Worm (Caenorhabditis elegans) whole organism, L4 larva: Measurements from ENCODE around the gene R148.8.

ENCODE experiments used
- D1046.2 ChIP-seq: fragments of 200-800 bp; sonication (Bioruptor generic); IDR thresholded peaks from 2 replicates; pipeline ENCODE4 v1.3.6; 2022; ENCODE audit warnings: missing genetic modification characterization, missing compliant biosample characterization
- F10B5.3 ChIP-seq: sonication (generic microtip); optimal IDR thresholded peaks from 2 replicates; lab custom pipeline; 2016; ENCODE audit warnings: mild to moderate bottlenecking, missing genetic modification characterization, missing compliant biosample characterization
- F26F4.8 ChIP-seq: fragments of 200-800 bp; sonication (Bioruptor generic); conservative IDR thresholded peaks from 2 replicates; pipeline ENCODE4 v1.3.6; 2022; ENCODE audit warnings: missing genetic modification characterization, missing compliant biosample characterization
- F49E8.2 ChIP-seq: sonication (generic microtip); optimal IDR thresholded peaks from 2 replicates; lab custom pipeline; 2016; ENCODE audit warnings: missing compliant biosample characterization, mild to moderate bottlenecking, missing genetic modification characterization, borderline replicate concordance
- R02D3.7 ChIP-seq: fragments of 150-350 bp; sonication (generic microtip); optimal IDR thresholded peaks from 3 replicates; lab custom pipeline; 2014; ENCODE audit warnings: missing biosample characterization, missing genetic modification characterization
- Y48G9A.11 ChIP-seq: fragments of 200-800 bp; sonication (Bioruptor generic); IDR thresholded peaks from 2 replicates; pipeline ENCODE4 v1.3.6; 2022; ENCODE audit warnings: missing genetic modification reagents, missing genetic modification characterization, missing compliant biosample characterization
- Y75B8A.6 ChIP-seq: fragments of 200-800 bp; sonication (Bioruptor generic); IDR thresholded peaks from 2 replicates; pipeline ENCODE4 v1.3.6; 2022; ENCODE audit warnings: missing genetic modification reagents, missing genetic modification characterization, missing compliant biosample characterization
- arid-1 ChIP-seq: fragments of 200-800 bp; sonication (Bioruptor generic); conservative IDR thresholded peaks from 2 replicates; pipeline ENCODE4 v1.3.6; 2022; ENCODE audit warnings: missing genetic modification reagents, missing genetic modification characterization, missing compliant biosample characterization
- ceh-28 ChIP-seq: fragments of 150-350 bp; optimal IDR thresholded peaks from 2 replicates; lab custom pipeline; 2014; ENCODE audit warnings: missing biosample characterization, missing genetic modification reagents, missing genetic modification characterization
- ceh-62 ChIP-seq: sonication (generic microtip); optimal IDR thresholded peaks from 2 replicates; lab custom pipeline; 2017; ENCODE audit warnings: missing biosample characterization, missing genetic modification characterization
- ceh-82 ChIP-seq: sonication (generic microtip); optimal IDR thresholded peaks from 2 replicates; lab custom pipeline; 2017; ENCODE audit warnings: missing biosample characterization, missing genetic modification characterization
- daf-12 ChIP-seq: fragments of 150-350 bp; optimal IDR thresholded peaks from 2 replicates; lab custom pipeline; 2014; ENCODE audit warnings: missing biosample characterization, missing genetic modification reagents, missing genetic modification characterization
- daf-8 ChIP-seq: fragments of 200-800 bp; sonication (Bioruptor generic); IDR thresholded peaks from 2 replicates; pipeline ENCODE4 v1.3.6; 2022; ENCODE audit warnings: missing genetic modification characterization, missing compliant biosample characterization
- duxl-1 ChIP-seq: sonication (generic microtip); optimal IDR thresholded peaks from 2 replicates; lab custom pipeline; 2016; ENCODE audit warnings: mild to moderate bottlenecking, missing genetic modification characterization, moderate library complexity, missing compliant biosample characterization; ENCODE audit not compliant: poor library complexity
- egl-27 ChIP-seq: sonication (generic microtip); optimal IDR thresholded peaks from 3 replicates; lab custom pipeline; 2017; ENCODE audit warnings: missing biosample characterization, missing genetic modification reagents, missing genetic modification characterization
- fos-1 ChIP-seq: fragments of 150-350 bp; optimal IDR thresholded peaks from 2 replicates; lab custom pipeline; 2014; ENCODE audit warnings: missing biosample characterization, missing genetic modification characterization
- gei-8 ChIP-seq: fragments of 200-800 bp; sonication (Bioruptor generic); optimal IDR thresholded peaks from 2 replicates; lab custom pipeline; 2018; ENCODE audit warnings: mild to moderate bottlenecking, missing genetic modification characterization, missing compliant biosample characterization
- jun-1 ChIP-seq: fragments of 150-350 bp; optimal IDR thresholded peaks from 2 replicates; lab custom pipeline; 2014; ENCODE audit warnings: missing biosample characterization, missing genetic modification reagents, missing genetic modification characterization
- lin-1 ChIP-seq: fragments of 200-800 bp; sonication (Bioruptor generic); IDR thresholded peaks from 2 replicates; pipeline ENCODE4 v1.3.6; 2022; ENCODE audit warnings: missing genetic modification reagents, missing genetic modification characterization, missing compliant biosample characterization
- lin-13 ChIP-seq: fragments of 150-350 bp; optimal IDR thresholded peaks from 2 replicates; lab custom pipeline; 2014; ENCODE audit warnings: missing biosample characterization, missing genetic modification reagents, missing genetic modification characterization
- lin-29 ChIP-seq: fragments of 200-800 bp; sonication (Bioruptor generic); IDR thresholded peaks from 2 replicates; pipeline ENCODE4 v1.3.6; 2022; ENCODE audit warnings: missing genetic modification reagents, missing genetic modification characterization, missing compliant biosample characterization
- lin-38 ChIP-seq: fragments of 200-800 bp; sonication (Bioruptor generic); IDR thresholded peaks from 2 replicates; pipeline ENCODE4 v1.3.6; 2022; ENCODE audit warnings: missing genetic modification reagents, missing genetic modification characterization, missing compliant biosample characterization
- lir-3 ChIP-seq: sonication (generic microtip); optimal IDR thresholded peaks from 2 replicates; lab custom pipeline; 2016; ENCODE audit warnings: mild to moderate bottlenecking, missing genetic modification characterization, missing compliant biosample characterization
- lsy-2 ChIP-seq, 2 experiments: fragments of 150-350 bp in 1 of 2; sonication (generic microtip) in 1 of 2; optimal IDR thresholded peaks; 2 replicates each; lab custom pipeline; 2014 to 2017; ENCODE audit warnings: missing biosample characterization in 2 of 2, missing genetic modification characterization in 2 of 2
- madf-5 ChIP-seq, 2 experiments: fragments of 200-800 bp; sonication (Bioruptor generic); IDR thresholded peaks; 2 replicates each; pipeline ENCODE4 v1.3.6; 2022; ENCODE audit warnings: missing compliant biosample characterization in 2 of 2, missing genetic modification characterization in 2 of 2
- mdl-1 ChIP-seq, 2 experiments: fragments of 150-350 bp in 1 of 2; sonication (generic microtip) in 1 of 2; optimal IDR thresholded peaks; 2 replicates each; lab custom pipeline; 2014 to 2017; ENCODE audit warnings: missing biosample characterization in 2 of 2, missing genetic modification characterization in 2 of 2
- mdt-29 ChIP-seq: fragments of 200-800 bp; sonication (Bioruptor generic); IDR thresholded peaks from 2 replicates; pipeline ENCODE4 v1.3.6; 2022; ENCODE audit warnings: missing genetic modification reagents, missing genetic modification characterization, missing compliant biosample characterization
- mep-1 ChIP-seq: fragments of 150-350 bp; sonication (generic microtip); optimal IDR thresholded peaks from 3 replicates; lab custom pipeline; 2014; ENCODE audit warnings: missing biosample characterization, missing genetic modification characterization
- mxl-3 ChIP-seq: fragments of 200-800 bp; sonication (Bioruptor generic); optimal IDR thresholded peaks from 2 replicates; lab custom pipeline; 2018; ENCODE audit warnings: mild to moderate bottlenecking, missing genetic modification characterization, missing compliant biosample characterization
- nhr-102 ChIP-seq: sonication (generic microtip); optimal IDR thresholded peaks from 2 replicates; lab custom pipeline; 2016; ENCODE audit warnings: mild to moderate bottlenecking, missing genetic modification characterization, moderate library complexity, missing compliant biosample characterization
- nhr-11 ChIP-seq: fragments of 150-350 bp; optimal IDR thresholded peaks from 2 replicates; lab custom pipeline; 2014; ENCODE audit warnings: missing biosample characterization, missing genetic modification characterization
- nhr-111 ChIP-seq: fragments of 200-800 bp; sonication (Bioruptor generic); optimal IDR thresholded peaks from 2 replicates; lab custom pipeline; 2018; ENCODE audit warnings: mild to moderate bottlenecking, missing genetic modification characterization, missing compliant biosample characterization
- nhr-25 ChIP-seq: sonication (generic microtip); optimal IDR thresholded peaks from 2 replicates; lab custom pipeline; 2017; ENCODE audit warnings: missing genetic modification characterization, mild to moderate bottlenecking, missing compliant biosample characterization, antibody characterized with exemption, moderate library complexity, borderline replicate concordance; ENCODE audit not compliant: insufficient read depth
- nhr-41 ChIP-seq: fragments of 200-800 bp; sonication (Bioruptor generic); IDR thresholded peaks from 2 replicates; pipeline ENCODE4 v1.3.6; 2022; ENCODE audit warnings: missing genetic modification reagents, missing genetic modification characterization, missing compliant biosample characterization
- nhr-48 ChIP-seq: sonication (generic microtip); optimal IDR thresholded peaks from 2 replicates; lab custom pipeline; 2016; ENCODE audit warnings: mild to moderate bottlenecking, missing genetic modification characterization, missing compliant biosample characterization
- nhr-6 ChIP-seq: fragments of 150-350 bp; optimal IDR thresholded peaks from 2 replicates; lab custom pipeline; 2014; ENCODE audit warnings: missing biosample characterization, missing genetic modification characterization
- nhr-77 ChIP-seq: fragments of 150-350 bp; optimal IDR thresholded peaks from 2 replicates; lab custom pipeline; 2014; ENCODE audit warnings: missing biosample characterization, missing genetic modification characterization
- set-16 ChIP-seq: fragments of 200-800 bp; sonication (Bioruptor generic); IDR thresholded peaks from 2 replicates; pipeline ENCODE4 v1.3.6; 2022; ENCODE audit warnings: missing genetic modification reagents, missing genetic modification characterization, missing compliant biosample characterization
- skn-1 ChIP-seq: fragments of 150-350 bp; optimal IDR thresholded peaks from 2 replicates; lab custom pipeline; 2014; ENCODE audit warnings: missing biosample characterization, missing genetic modification characterization
- snpc-1.2 ChIP-seq: fragments of 200-800 bp; sonication (Bioruptor generic); IDR thresholded peaks from 2 replicates; pipeline ENCODE4 v1.3.6; 2022; ENCODE audit warnings: missing genetic modification reagents, missing genetic modification characterization, missing compliant biosample characterization
- unc-130 ChIP-seq: sonication (generic microtip); optimal IDR thresholded peaks from 2 replicates; lab custom pipeline; 2016; ENCODE audit warnings: missing genetic modification reagents, missing genetic modification characterization, missing compliant biosample characterization
- unc-39 ChIP-seq: sonication (generic microtip); optimal IDR thresholded peaks from 2 replicates; lab custom pipeline; 2017; ENCODE audit warnings: missing biosample characterization, missing genetic modification characterization
- vab-7 ChIP-seq: fragments of 200-800 bp; sonication (Bioruptor generic); IDR thresholded peaks from 2 replicates; pipeline ENCODE4 v1.3.6; 2022; ENCODE audit warnings: missing genetic modification reagents, missing genetic modification characterization, missing compliant biosample characterization
- zag-1 ChIP-seq: fragments of 150-350 bp; optimal IDR thresholded peaks from 2 replicates; lab custom pipeline; 2014; ENCODE audit warnings: missing biosample characterization, missing genetic modification characterization
- zfp-2 ChIP-seq: sonication (generic microtip); optimal IDR thresholded peaks from 2 replicates; lab custom pipeline; 2016; ENCODE audit warnings: mild to moderate bottlenecking, missing genetic modification characterization, missing compliant biosample characterization
- ztf-7 ChIP-seq: fragments of 150-350 bp; optimal IDR thresholded peaks from 2 replicates; lab custom pipeline; 2014; ENCODE audit warnings: missing biosample characterization, missing genetic modification characterization

R148.8 gene

ce11 chrIII:3169279-3169678 lies 22.0 kb upstream of the R148.8 start:
- no peak for TF ChIP-seq lin-38 (GFP tag; lab: Robert Waterston, UW)
- TF ChIP-seq daf-8 (GFP tag; lab: Robert Waterston, UW) = no peak
- TF ChIP-seq F10B5.3 (tag; lab: Kevin White, UChicago) = no peak
- no peak for TF ChIP-seq mdt-29 (GFP tag; lab: Robert Waterston, UW)
- TF ChIP-seq set-16 (GFP tag; lab: Robert Waterston, UW) = peak; percentile 79
- TF ChIP-seq nhr-41 (GFP tag; lab: Robert Waterston, UW) = no peak
- no peak for TF ChIP-seq vab-7 (GFP tag; lab: Robert Waterston, UW)
- no peak for TF ChIP-seq lsy-2 (tag; optimal IDR thresholded peaks at IDR 0.05; lab: Kevin White, UChicago)
- no peak for TF ChIP-seq skn-1

- TF ChIP-seq unc-130 (no peak), unc-39 (tag; lab: Kevin White, UChicago) (no peak), ceh-28 (tag; lab: Kevin White, UChicago) (peak; percentile 98), mxl-3 (GFP tag; lab: Kevin White, UChicago) (no peak)
These were observed 20.8 kb upstream of the R148.8 start for ce11 chrIII:3170538-3170937.

ce11 chrIII:3171382-3171781 lies 19.9 kb upstream of the R148.8 start, which contains the start of gene R148.4:
TSS of gene R148.4 (plus strand) at chrIII:3171592.
- TF ChIP-seq ceh-62 = no peak
- TF ChIP-seq mdl-1 (tag; optimal IDR thresholded peaks at IDR 0.05; lab: Kevin White, UChicago) = no peak
- no peak for TF ChIP-seq nhr-6 (tag; lab: Kevin White, UChicago)
- no peak for TF ChIP-seq skn-1
- no peak for TF ChIP-seq ztf-7
- TF ChIP-seq F49E8.2 = peak; percentile 64
- no peak for TF ChIP-seq fos-1 (tag; lab: Kevin White, UChicago)
- TF ChIP-seq Y48G9A.11 = 0 out of 2 replicates have a peak, but pooled peaks have one; percentile 43
- TF ChIP-seq F26F4.8 (GFP tag; lab: Robert Waterston, UW) = no peak
- TF ChIP-seq unc-130 = peak; percentile 19
- no peak for TF ChIP-seq gei-8 (GFP tag; lab: Kevin White, UChicago)

- TF ChIP-seq vab-7 (GFP tag; lab: Robert Waterston, UW) (no peak), unc-130 (peak; percentile 59), nhr-111 (GFP tag; lab: Kevin White, UChicago) (no peak), egl-27 (tag; lab: Kevin White, UChicago) (no peak), nhr-11 (no peak), nhr-102 (tag; lab: Kevin White, UChicago) (peak; percentile 8), mep-1 (tag; lab: Kevin White, UChicago) (peak; percentile 69), jun-1 (tag; lab: Kevin White, UChicago) (no peak), lir-3 (no peak), ceh-82 (tag; lab: Kevin White, UChicago) (no peak), nhr-77 (tag; lab: Kevin White, UChicago) (no peak), duxl-1 (tag; lab: Kevin White, UChicago) (peak; percentile 42), daf-12 (tag; lab: Kevin White, UChicago) (no peak), R02D3.7 (tag; lab: Kevin White, UChicago) (no peak), fos-1 (tag; lab: Kevin White, UChicago) (no peak), madf-5 (GFP tag; IDR thresholded peaks at IDR 0.05; lab: Robert Waterston, UW) (no peak), lin-13 (GFP tag; lab: Kevin White, UChicago) (peak; percentile 50), nhr-48 (tag; lab: Kevin White, UChicago) (peak; percentile 1), mdl-1 (tag; optimal IDR thresholded peaks at IDR 0.05; lab: Kevin White, UChicago) (peak; percentile 69 to 83), nhr-25 (tag; lab: Kevin White, UChicago) (no peak), Y75B8A.6 (no peak), zfp-2 (tag; lab: Kevin White, UChicago) (no peak), D1046.2 (GFP tag; lab: Robert Waterston, UW) (no peak), zag-1 (tag; lab: Kevin White, UChicago) (no peak), lin-1 (GFP tag; lab: Robert Waterston, UW) (no peak), daf-8 (GFP tag; lab: Robert Waterston, UW) (no peak), lin-29 (GFP tag; lab: Robert Waterston, UW) (no peak), arid-1 (0 out of 2 replicates have a peak, but pooled peaks have one; percentile 40), snpc-1.2 (GFP tag; lab: Robert Waterston, UW) (no peak), ceh-28 (tag; lab: Kevin White, UChicago) (no peak), ztf-7 (no peak)
These were observed 16.3 kb upstream of the R148.8 start, which contains the start of gene R148.3 for ce11 chrIII:3174985-3175384. TSS of gene R148.3 (plus strand) at chrIII:3175331.
